Fruit fly (Drosophila melanogaster): Measurements from ENCODE around the gene CG18530.
A peak's percentile ranks its signal among the peaks of the same experiment; 100 is the strongest.

The CG18530 gene

DNA sequence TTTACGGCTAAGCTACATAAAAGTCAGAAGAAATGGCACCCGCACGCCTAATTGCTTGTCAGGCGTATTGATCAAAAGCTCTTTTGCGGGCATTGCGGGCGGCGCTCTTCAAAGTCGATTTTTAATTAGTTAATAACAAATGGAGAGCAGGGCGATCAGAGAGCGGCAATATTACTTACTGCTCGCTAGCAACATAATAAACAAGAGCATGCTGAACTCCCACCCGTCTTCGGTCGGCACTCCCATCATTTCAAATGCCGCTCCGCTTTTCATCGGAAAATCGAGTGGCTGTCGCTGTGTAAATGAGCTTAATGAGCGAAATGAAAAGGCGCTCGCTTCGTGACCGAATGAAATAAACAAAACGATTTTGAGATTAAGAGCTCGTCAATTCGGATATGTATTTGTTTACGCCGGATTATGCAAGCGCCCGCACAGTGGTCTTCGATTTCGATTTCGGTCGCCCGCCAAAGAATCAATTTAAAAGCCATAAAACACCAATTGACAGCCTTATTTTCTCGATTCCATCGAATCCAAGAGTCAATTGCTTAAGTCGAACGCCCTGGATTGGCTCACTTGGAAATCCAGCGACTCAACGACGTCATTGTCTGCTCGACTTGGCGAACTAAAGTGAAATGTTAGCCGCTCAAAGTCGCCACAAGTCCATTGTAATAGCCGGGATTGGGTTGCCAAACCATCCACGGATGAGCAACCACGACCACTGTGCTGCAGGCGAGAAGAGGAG is 20.5 kb downstream of the CG18530 start (continued):
- TF ChIP-seq zf30C (GFP tag; optimal IDR thresholded peaks at IDR 0.05): no peak
- TF ChIP-seq en (GFP tag; optimal IDR thresholded peaks at IDR 0.05): peak; percentile 45
- TF ChIP-seq ranshi (GFP tag; IDR thresholded peaks at IDR 0.05): peak; percentile 76
- TF ChIP-seq CG9609 (GFP tag; optimal IDR thresholded peaks at IDR 0.05): peak; percentile 84
- no peak for TF ChIP-seq MTF-1 (GFP tag; optimal IDR thresholded peaks at IDR 0.05; ENCODE audit: borderline replicate concordance)
- TF ChIP-seq grn (GFP tag; optimal IDR thresholded peaks at IDR 0.05): no peak
- TF ChIP-seq nom (GFP tag; optimal IDR thresholded peaks at IDR 0.05): no peak
- peak; percentile 69 for TF ChIP-seq CG4707 (GFP tag; optimal IDR thresholded peaks at IDR 0.05)
- TF ChIP-seq bowl (GFP tag; IDR thresholded peaks at IDR 0.05): peak; percentile 46; the same call in 1 of the 2 replicates
- TF ChIP-seq Ssrp (tag; optimal IDR thresholded peaks at IDR 0.05): peak; percentile 87
- peak; percentile 70 for TF ChIP-seq gsb (GFP tag; IDR thresholded peaks at IDR 0.05)
- peak; percentile 97 for TF ChIP-seq Med (GFP tag)
- peak; percentile 77 for TF ChIP-seq vvl (GFP tag; IDR thresholded peaks at IDR 0.05)
- peak; percentile 58 for TF ChIP-seq CG5245 (GFP tag; optimal IDR thresholded peaks at IDR 0.05)
- peak; percentile 85 for TF ChIP-seq CG11723 (GFP tag; optimal IDR thresholded peaks at IDR 0.05)
- TF ChIP-seq CG1024 (GFP tag; IDR thresholded peaks at IDR 0.05): peak; percentile 45; the same call in 1 of the 2 replicates
- no peak for TF ChIP-seq CG33557 (GFP tag; optimal IDR thresholded peaks at IDR 0.05)
- peak; percentile 81 for TF ChIP-seq Gug (GFP tag; IDR thresholded peaks at IDR 0.05)
- peak; percentile 33 for TF ChIP-seq Lhr (GFP tag; optimal IDR thresholded peaks at IDR 0.05)
- TF ChIP-seq CG10979 (tag; optimal IDR thresholded peaks at IDR 0.05): peak; percentile 75
- peak; percentile 4 for TF ChIP-seq CG6765 (GFP tag; optimal IDR thresholded peaks at IDR 0.05)
- TF ChIP-seq knrl (GFP tag; IDR thresholded peaks at IDR 0.05; ENCODE audit: partially characterized antibody): no peak
- TF ChIP-seq sug (tag; optimal IDR thresholded peaks at IDR 0.05): peak; percentile 63
- peak; percentile 55 for TF ChIP-seq wdn (GFP tag; IDR thresholded peaks at IDR 0.05)
- TF ChIP-seq Eip74EF (GFP tag; optimal IDR thresholded peaks at IDR 0.05): peak in 1 of 2 experiments; percentile 82
- peak; percentile 79 for TF ChIP-seq Rx (GFP tag; IDR thresholded peaks at IDR 0.05)
- no peak for TF ChIP-seq CG6791 (GFP tag; IDR thresholded peaks at IDR 0.05; ENCODE audit: partially characterized antibody)
- peak; percentile 88 for TF ChIP-seq CG13424 (tag; optimal IDR thresholded peaks at IDR 0.05)
- TF ChIP-seq bcd (GFP tag; optimal IDR thresholded peaks at IDR 0.05): peak; percentile 85
- peak; percentile 31 for TF ChIP-seq Six4 (GFP tag; optimal IDR thresholded peaks at IDR 0.05)
- TF ChIP-seq CG7839 (tag; optimal IDR thresholded peaks at IDR 0.05): peak; percentile 89
- peak; percentile 61 for TF ChIP-seq Fer2 (tag; optimal IDR thresholded peaks at IDR 0.05)
- no peak for TF ChIP-seq bigmax (GFP tag; optimal IDR thresholded peaks at IDR 0.05)
- TF ChIP-seq CG3847 (GFP tag; IDR thresholded peaks at IDR 0.05): peak; percentile 78
- peak; percentile 84; the same call in 2 of the 3 replicates for TF ChIP-seq so (GFP tag; IDR thresholded peaks at IDR 0.05)
- TF ChIP-seq Lim3 (GFP tag; IDR thresholded peaks at IDR 0.05): peak; percentile 67
- TF ChIP-seq CG10543 (GFP tag; optimal IDR thresholded peaks at IDR 0.05): peak; percentile 67
- no peak for TF ChIP-seq ash1 (GFP tag; optimal IDR thresholded peaks at IDR 0.05)
- TF ChIP-seq lilli (GFP tag; optimal IDR thresholded peaks at IDR 0.05): peak; percentile 71
- peak; percentile 40 to 94 for TF ChIP-seq Hr51 (GFP tag; optimal IDR thresholded peaks at IDR 0.05)
- TF ChIP-seq CG8281 (tag; optimal IDR thresholded peaks at IDR 0.05): peak; percentile 67
- TF ChIP-seq pita (GFP tag; optimal IDR thresholded peaks at IDR 0.05): no peak
- no peak for TF ChIP-seq amos (GFP tag; IDR thresholded peaks at IDR 0.05; ENCODE audit: partially characterized antibody)
- TF ChIP-seq nmo (GFP tag; optimal IDR thresholded peaks at IDR 0.05): peak; percentile 92
- TF ChIP-seq gem (tag; optimal IDR thresholded peaks at IDR 0.05): peak; percentile 89
- TF ChIP-seq btn (GFP tag; optimal IDR thresholded peaks at IDR 0.05): peak; percentile 45
- TF ChIP-seq Nf-YC (tag; optimal IDR thresholded peaks at IDR 0.05): peak; percentile 58
- TF ChIP-seq CG13287 (GFP tag; IDR thresholded peaks at IDR 0.05; ENCODE audit: partially characterized antibody): peak; percentile 16; the same call in 1 of the 2 replicates

Data from whole organism, embryonic.